Fruit fly (Drosophila melanogaster) whole organism, adult: Measurements from ENCODE around the gene eIF5B.

Experiments
- CG1620 ChIP-seq: fragments of 200-800 bp; sonication (Bioruptor generic); optimal IDR thresholded peaks from 2 replicates; lab custom pipeline; 2016; ENCODE audit warnings: missing biosample characterization, missing genetic modification characterization
- CG7045 ChIP-seq: fragments of 200-800 bp; sonication (Bioruptor generic); optimal IDR thresholded peaks from 2 replicates; lab custom pipeline; 2017; ENCODE audit warnings: missing biosample characterization, mild to moderate bottlenecking, missing genetic modification characterization
- CG7101 ChIP-seq: fragments of 200-800 bp; sonication (Bioruptor generic); optimal IDR thresholded peaks from 2 replicates; lab custom pipeline; 2018; ENCODE audit warnings: missing biosample characterization, mild to moderate bottlenecking, missing genetic modification characterization, moderate library complexity
- Crg-1 ChIP-seq: fragments of 200-800 bp; sonication (Bioruptor generic); optimal IDR thresholded peaks from 2 replicates; lab custom pipeline; 2016; ENCODE audit warnings: missing biosample characterization, missing genetic modification characterization
- Mnt ChIP-seq: fragments of 200-800 bp; sonication (Bioruptor generic); optimal IDR thresholded peaks from 2 replicates; lab custom pipeline; 2016; ENCODE audit warnings: missing biosample characterization, mild to moderate bottlenecking, missing genetic modification characterization
- bab1 ChIP-seq: fragments of 200-800 bp; sonication (Bioruptor generic); optimal IDR thresholded peaks from 3 replicates; lab custom pipeline; 2019; ENCODE audit warnings: missing biosample characterization, mild to moderate bottlenecking, missing genetic modification characterization, moderate library complexity
- ovo ChIP-seq: fragments of 200-800 bp; sonication (Bioruptor generic); optimal IDR thresholded peaks from 2 replicates; lab custom pipeline; 2016; ENCODE audit warnings: missing biosample characterization, missing genetic modification characterization

DNA sequence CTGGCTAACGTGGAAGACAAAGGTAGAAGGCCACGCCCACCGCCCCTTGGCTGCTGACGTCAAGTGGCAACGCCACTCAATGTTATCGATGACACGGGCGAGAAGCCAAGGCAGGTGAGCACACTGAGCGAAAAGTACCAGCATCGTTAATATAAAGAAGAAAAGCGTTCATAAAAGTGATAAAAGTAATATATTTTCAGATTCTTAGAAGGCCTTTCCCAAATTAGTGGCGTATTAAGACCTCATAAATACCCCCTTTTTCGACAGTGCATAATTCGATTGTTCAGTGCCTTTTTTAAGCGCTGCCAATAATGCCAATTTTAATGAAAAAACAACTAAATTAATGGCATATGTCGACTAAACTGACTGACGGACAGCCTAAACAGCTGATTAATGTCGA is 11.1 kb downstream of the eIF5B start:
- TF ChIP-seq ovo (GFP tag; lab: Kevin White, UChicago) (no peak), CG7045 (no peak), CG7101 (no peak), bab1 (GFP tag; lab: Kevin White, UChicago) (no peak), Crg-1 (GFP tag; lab: Kevin White, UChicago) (no peak), CG1620 (GFP tag; lab: Kevin White, UChicago) (no peak), Mnt (no peak)
